Worm (Caenorhabditis elegans) whole organism, L4 larva: Measurements from ENCODE around the gene asah-2.

Experiments used
- T20F7.1 ChIP-seq: fragments of 200-800 bp; sonication (Bioruptor generic); optimal IDR thresholded peaks from 2 replicates; lab custom pipeline; 2018; ENCODE audit warnings: mild to moderate bottlenecking, missing genetic modification characterization, missing compliant biosample characterization
- ZK546.5 ChIP-seq, 2 experiments: sonication (generic microtip); optimal IDR thresholded peaks; 2 replicates each; lab custom pipeline; 2017; ENCODE audit warnings: missing biosample characterization in 2 of 2, missing genetic modification characterization in 2 of 2
- ceh-62 ChIP-seq: sonication (generic microtip); optimal IDR thresholded peaks from 2 replicates; lab custom pipeline; 2017; ENCODE audit warnings: missing biosample characterization, missing genetic modification characterization
- daf-16 ChIP-seq, 3 experiments: sonication (generic microtip); optimal IDR thresholded peaks; 2 replicates each; lab custom pipeline; 2016 to 2017; ENCODE audit warnings: missing genetic modification characterization in 3 of 3, missing genetic modification reagents in 3 of 3, mild to moderate bottlenecking in 2 of 3, missing compliant biosample characterization in 2 of 3, missing biosample characterization in 1 of 3, moderate library complexity in 1 of 3
- daf-19 ChIP-seq: fragments of 200-800 bp; sonication (Bioruptor generic); conservative IDR thresholded peaks from 2 replicates; pipeline ENCODE4 v1.3.6; 2022; ENCODE audit warnings: missing genetic modification characterization, missing compliant biosample characterization
- dmd-6 ChIP-seq: fragments of 200-800 bp; sonication (Bioruptor generic); IDR thresholded peaks from 2 replicates; pipeline ENCODE4 v1.3.6; 2022; ENCODE audit warnings: missing genetic modification reagents, missing genetic modification characterization, missing compliant biosample characterization
- dmd-8 ChIP-seq: fragments of 200-800 bp; sonication (Bioruptor generic); IDR thresholded peaks from 2 replicates; pipeline ENCODE4 v1.3.6; 2022; ENCODE audit warnings: missing genetic modification characterization, missing compliant biosample characterization
- dpl-1 ChIP-seq: fragments of 150-350 bp; optimal IDR thresholded peaks from 2 replicates; lab custom pipeline; 2014; ENCODE audit warnings: missing biosample characterization, missing genetic modification reagents, missing genetic modification characterization
- dve-1 ChIP-seq: sonication (generic microtip); optimal IDR thresholded peaks from 2 replicates; lab custom pipeline; 2017; ENCODE audit warnings: antibody characterized with exemption, mild to moderate bottlenecking, missing genetic modification characterization, missing compliant biosample characterization; ENCODE audit not compliant: insufficient read depth
- egl-43 ChIP-seq: fragments of 200-800 bp; sonication (Bioruptor generic); IDR thresholded peaks from 2 replicates; pipeline ENCODE4 v1.3.6; 2022; ENCODE audit warnings: missing genetic modification reagents, missing genetic modification characterization, missing compliant biosample characterization
- fos-1 ChIP-seq: fragments of 150-350 bp; optimal IDR thresholded peaks from 2 replicates; lab custom pipeline; 2014; ENCODE audit warnings: missing biosample characterization, missing genetic modification characterization
- hlh-11 ChIP-seq: fragments of 200-800 bp; sonication (Bioruptor generic); optimal IDR thresholded peaks from 2 replicates; lab custom pipeline; 2018; ENCODE audit warnings: mild to moderate bottlenecking, missing genetic modification characterization, missing compliant biosample characterization
- hmg-1.1 ChIP-seq: fragments of 200-800 bp; sonication (Bioruptor generic); IDR thresholded peaks from 2 replicates; pipeline ENCODE4 v1.3.6; 2022; ENCODE audit warnings: missing genetic modification reagents, missing genetic modification characterization, missing compliant biosample characterization
- lin-15B ChIP-seq: fragments of 150-350 bp; sonication (generic microtip); optimal IDR thresholded peaks from 3 replicates; lab custom pipeline; 2014; ENCODE audit warnings: missing biosample characterization, missing genetic modification characterization
- lin-39 ChIP-seq: fragments of 150-350 bp; optimal IDR thresholded peaks from 2 replicates; lab custom pipeline; 2014; ENCODE audit warnings: missing biosample characterization, missing genetic modification reagents, missing genetic modification characterization
- lsy-2 ChIP-seq, 2 experiments: fragments of 150-350 bp in 1 of 2; sonication (generic microtip) in 1 of 2; optimal IDR thresholded peaks; 2 replicates each; lab custom pipeline; 2014 to 2017; ENCODE audit warnings: missing biosample characterization in 2 of 2, missing genetic modification characterization in 2 of 2
- madf-9 ChIP-seq: fragments of 200-800 bp; sonication (Bioruptor generic); conservative IDR thresholded peaks from 2 replicates; pipeline ENCODE4 v1.3.6; 2022; ENCODE audit warnings: missing genetic modification reagents, missing genetic modification characterization, missing compliant biosample characterization
- mdt-29 ChIP-seq: fragments of 200-800 bp; sonication (Bioruptor generic); IDR thresholded peaks from 2 replicates; pipeline ENCODE4 v1.3.6; 2022; ENCODE audit warnings: missing genetic modification reagents, missing genetic modification characterization, missing compliant biosample characterization
- mxl-3 ChIP-seq: fragments of 200-800 bp; sonication (Bioruptor generic); optimal IDR thresholded peaks from 2 replicates; lab custom pipeline; 2018; ENCODE audit warnings: mild to moderate bottlenecking, missing genetic modification characterization, missing compliant biosample characterization
- nhr-237 ChIP-seq: sonication (generic microtip); optimal IDR thresholded peaks from 2 replicates; lab custom pipeline; 2017; ENCODE audit warnings: missing biosample characterization, missing genetic modification characterization
- nhr-28 ChIP-seq: fragments of 150-350 bp; optimal IDR thresholded peaks from 2 replicates; lab custom pipeline; 2014; ENCODE audit warnings: missing biosample characterization, missing genetic modification characterization
- nhr-77 ChIP-seq: fragments of 150-350 bp; optimal IDR thresholded peaks from 2 replicates; lab custom pipeline; 2014; ENCODE audit warnings: missing biosample characterization, missing genetic modification characterization
- pha-4 ChIP-seq, 2 experiments: fragments of 150-350 bp in 1 of 2; fragments of 200-800 bp in 1 of 2; sonication (Bioruptor generic) in 1 of 2; IDR thresholded peaks in 1 of 2; optimal IDR thresholded peaks in 1 of 2; 2 replicates each; pipeline versions ENCODE4 v1.3.6 to Lab custom; 2014 to 2022; ENCODE audit warnings: missing genetic modification characterization in 2 of 2, missing genetic modification reagents in 2 of 2, missing biosample characterization in 1 of 2, missing compliant biosample characterization in 1 of 2
- php-3 ChIP-seq: fragments of 200-800 bp; sonication (Bioruptor generic); IDR thresholded peaks from 2 replicates; pipeline ENCODE4 v1.3.6; 2022; ENCODE audit warnings: missing genetic modification reagents, missing genetic modification characterization, missing compliant biosample characterization
- pqm-1 ChIP-seq: sonication (generic microtip); optimal IDR thresholded peaks from 2 replicates; lab custom pipeline; 2017; ENCODE audit warnings: missing biosample characterization, missing genetic modification characterization
- rbr-2 ChIP-seq: sonication (generic microtip); optimal IDR thresholded peaks from 2 replicates; lab custom pipeline; 2016; ENCODE audit warnings: missing genotype, missing genetic modification characterization, missing compliant biosample characterization
- set-16 ChIP-seq: fragments of 200-800 bp; sonication (Bioruptor generic); IDR thresholded peaks from 2 replicates; pipeline ENCODE4 v1.3.6; 2022; ENCODE audit warnings: missing genetic modification reagents, missing genetic modification characterization, missing compliant biosample characterization
- snpc-1.2 ChIP-seq: fragments of 200-800 bp; sonication (Bioruptor generic); IDR thresholded peaks from 2 replicates; pipeline ENCODE4 v1.3.6; 2022; ENCODE audit warnings: missing genetic modification reagents, missing genetic modification characterization, missing compliant biosample characterization
- spr-1 ChIP-seq: sonication (generic microtip); optimal IDR thresholded peaks from 2 replicates; lab custom pipeline; 2016; ENCODE audit warnings: mild to moderate bottlenecking, missing genetic modification characterization, missing compliant biosample characterization
- unc-62 ChIP-seq, 3 experiments: fragments of 150-350 bp in 1 of 3; sonication (generic microtip); optimal IDR thresholded peaks in 2 of 3; peaks in 1 of 3; 1 replicate in 1 of 3; 2 replicates in 2 of 3; lab custom pipeline; 2014 to 2017; ENCODE audit warnings: missing biosample characterization in 3 of 3, missing genetic modification characterization in 3 of 3, missing genetic modification reagents in 3 of 3, missing genotype in 1 of 3
- zfp-3 ChIP-seq: fragments of 200-800 bp; sonication (Bioruptor generic); conservative IDR thresholded peaks from 2 replicates; pipeline ENCODE4 v1.3.6; 2022; ENCODE audit warnings: missing genetic modification reagents, missing genetic modification characterization, missing compliant biosample characterization
- ztf-11 ChIP-seq: fragments of 150-350 bp; optimal IDR thresholded peaks from 2 replicates; lab custom pipeline; 2014; ENCODE audit warnings: missing biosample characterization, missing genetic modification characterization

asah-2 gene

DNA sequence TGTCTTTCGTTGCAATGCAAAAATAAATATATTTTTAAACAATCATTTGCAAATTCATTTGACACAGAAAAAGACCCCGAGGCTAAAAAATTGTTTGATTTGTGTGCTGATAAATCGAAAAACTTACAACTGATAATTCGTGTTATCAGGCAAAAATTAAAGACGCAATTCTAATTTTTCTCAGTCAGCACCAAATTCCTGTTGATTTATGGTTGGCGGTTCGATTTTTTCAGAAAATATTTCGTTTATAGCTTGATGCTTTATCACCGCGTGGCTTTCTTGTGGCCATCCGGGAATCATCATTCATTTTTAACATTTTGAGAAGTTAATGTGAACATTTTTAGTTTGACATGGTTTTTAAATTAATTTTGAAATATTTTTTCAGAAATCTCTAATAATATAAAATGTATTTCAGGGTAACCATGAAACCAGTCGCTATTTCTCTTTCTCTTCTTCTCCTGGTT lies at the start of gene asah-2:
TSS of gene asah-2 (plus strand) at position 414 of the 464 bp plus-strand sequence.
- TF ChIP-seq zfp-3 (no peak), egl-43 (GFP tag; lab: Robert Waterston, UW) (no peak), mxl-3 (GFP tag; lab: Kevin White, UChicago) (peak; percentile 66), lsy-2 (tag; optimal IDR thresholded peaks at IDR 0.05; lab: Kevin White, UChicago) (no peak), php-3 (GFP tag; lab: Robert Waterston, UW) (0 out of 2 replicates have a peak, but pooled peaks have one; percentile 24), dmd-6 (GFP tag; lab: Robert Waterston, UW) (peak; percentile 63), hlh-11 (tag; lab: Kevin White, UChicago) (peak; percentile 8), hmg-1.1 (GFP tag; lab: Robert Waterston, UW) (no peak), nhr-28 (tag; lab: Kevin White, UChicago) (peak; percentile 41), pqm-1 (tag; lab: Kevin White, UChicago) (peak; percentile 77)

DNA sequence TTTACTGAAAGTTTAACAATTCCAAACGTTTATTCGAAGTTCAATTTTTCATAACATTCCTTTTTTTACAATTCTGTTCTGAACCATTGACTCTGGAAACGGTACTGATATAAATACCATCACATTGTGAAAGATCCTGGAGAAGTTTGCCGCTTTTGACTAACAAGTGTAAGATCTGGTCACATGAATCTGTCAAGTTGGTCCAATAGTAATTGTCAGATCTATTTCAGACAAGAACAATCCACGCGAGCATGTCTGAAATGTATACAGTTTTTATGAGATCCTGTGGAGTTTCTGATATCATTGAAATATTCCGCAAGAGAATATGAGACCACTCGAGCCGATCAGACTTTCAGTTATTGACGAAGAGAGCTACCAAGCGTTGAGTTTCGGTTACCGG lies 46.3 kb upstream of the asah-2 start:
- TF ChIP-seq unc-62 (GFP tag; optimal IDR thresholded peaks at IDR 0.05 in 1 of 2; lab: Kevin White, UChicago) (peak in 1 of 2 experiments; percentile 94), unc-62 (tag; optimal IDR thresholded peaks at IDR 0.05; lab: Kevin White, UChicago) (no peak), spr-1 (no peak), nhr-237 (tag; lab: Kevin White, UChicago) (no peak), ceh-62 (tag; lab: Kevin White, UChicago) (no peak), hlh-11 (tag; lab: Kevin White, UChicago) (no peak), set-16 (GFP tag; lab: Robert Waterston, UW) (no peak), mxl-3 (GFP tag; lab: Kevin White, UChicago) (no peak)

DNA sequence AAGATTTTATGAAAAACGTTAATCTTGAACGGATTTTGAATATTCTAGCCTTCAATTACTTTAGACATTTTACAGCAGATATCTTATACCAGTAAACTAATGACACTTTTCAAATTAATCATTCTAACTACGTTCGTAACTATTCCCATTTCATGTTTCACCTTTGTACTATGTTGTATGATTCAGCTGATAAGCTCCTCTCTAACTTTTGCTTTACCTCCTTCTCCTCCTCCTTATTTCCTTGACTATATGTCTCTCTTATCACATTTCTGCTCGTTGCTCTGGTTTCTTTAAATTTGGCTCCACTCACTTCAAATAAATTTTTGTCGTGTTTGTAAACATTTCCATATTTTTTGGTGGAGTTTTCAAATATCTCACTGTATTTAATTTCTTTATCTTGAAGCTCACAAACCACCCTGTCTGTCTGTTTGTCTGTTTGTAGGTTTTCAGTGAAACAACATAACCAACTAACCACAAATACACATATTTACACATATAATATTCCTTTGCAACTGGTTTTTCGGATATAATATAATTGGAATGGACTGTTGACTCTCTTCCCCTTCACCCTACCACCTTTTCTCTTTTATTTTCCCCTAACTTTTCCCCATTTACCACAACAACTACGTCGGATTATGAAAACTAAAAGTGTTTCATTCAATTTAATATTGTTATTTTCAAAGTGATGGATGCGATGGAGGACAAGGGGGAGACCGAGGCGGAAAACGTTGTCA lies 45.0 kb upstream of the asah-2 start, which contains the start of gene lact-2:
TSS of gene lact-2 (plus strand) at position 684 of the 734 bp plus-strand sequence.
- TF ChIP-seq lin-15B (tag; lab: Kevin White, UChicago), result no peak
- peak; percentile 89 for TF ChIP-seq pqm-1 (tag; lab: Kevin White, UChicago)
- no peak for TF ChIP-seq dpl-1 (GFP tag; lab: Kevin White, UChicago)
- TF ChIP-seq nhr-28 (tag; lab: Kevin White, UChicago), result peak; percentile 66
- peak in 1 of 2 experiments; percentile 55 for TF ChIP-seq unc-62 (GFP tag; optimal IDR thresholded peaks at IDR 0.05 in 1 of 2; lab: Kevin White, UChicago)
- no peak for TF ChIP-seq unc-62 (tag; optimal IDR thresholded peaks at IDR 0.05; lab: Kevin White, UChicago)
- no peak for TF ChIP-seq dmd-8 (GFP tag; lab: Robert Waterston, UW)
- TF ChIP-seq daf-16 (GFP tag; optimal IDR thresholded peaks at IDR 0.05; lab: Kevin White, UChicago), result no peak
- TF ChIP-seq daf-16 (tag; optimal IDR thresholded peaks at IDR 0.05; lab: Kevin White, UChicago), result peak; percentile 55
- no peak for TF ChIP-seq ZK546.5 (tag; optimal IDR thresholded peaks at IDR 0.05; lab: Kevin White, UChicago)
- no peak for TF ChIP-seq daf-19 (GFP tag; lab: Robert Waterston, UW)
- peak; percentile 44 for TF ChIP-seq hlh-11 (tag; lab: Kevin White, UChicago)
- no peak for TF ChIP-seq madf-9
- TF ChIP-seq ztf-11 (tag; lab: Kevin White, UChicago), result no peak
- TF ChIP-seq fos-1 (tag; lab: Kevin White, UChicago), result no peak
- TF ChIP-seq pha-4 (GFP tag; IDR thresholded peaks at IDR 0.05; lab: Robert Waterston, UW), result no peak
- TF ChIP-seq pha-4 (tag; optimal IDR thresholded peaks at IDR 0.05; lab: Kevin White, UChicago), result no peak
- TF ChIP-seq rbr-2 (tag; lab: Kevin White, UChicago), result no peak
- no peak for TF ChIP-seq snpc-1.2 (GFP tag; lab: Robert Waterston, UW)

DNA sequence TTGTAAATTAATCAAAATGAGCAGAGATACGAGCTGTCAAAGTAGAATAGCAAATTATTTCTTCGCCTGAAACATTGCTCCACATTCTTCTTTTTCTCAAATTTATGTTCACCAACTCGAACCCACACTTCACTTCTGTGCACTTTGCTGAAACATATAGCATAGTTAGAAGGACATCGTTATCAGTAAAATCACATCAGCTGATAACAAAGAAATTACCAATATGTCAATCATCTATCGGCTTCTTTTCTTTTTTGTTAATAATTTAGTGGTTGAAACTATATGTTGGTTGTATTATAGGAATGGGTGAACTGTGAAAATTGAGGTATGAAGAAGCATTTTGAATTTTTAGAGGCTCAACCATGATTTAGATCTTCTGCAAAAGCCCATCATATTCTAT lies 44.2 kb upstream of the asah-2 start:
- no peak for TF ChIP-seq lin-39 (tag; lab: Kevin White, UChicago)
- peak; percentile 28; the same call in 1 of the 2 replicates for TF ChIP-seq php-3 (GFP tag; lab: Robert Waterston, UW)
- no peak for TF ChIP-seq daf-16 (GFP tag; optimal IDR thresholded peaks at IDR 0.05; lab: Kevin White, UChicago)
- TF ChIP-seq daf-16 (tag; optimal IDR thresholded peaks at IDR 0.05; lab: Kevin White, UChicago), result peak; percentile 55
- no peak for TF ChIP-seq fos-1 (tag; lab: Kevin White, UChicago)
- peak; percentile 37 for TF ChIP-seq nhr-77
- peak; percentile 86 for TF ChIP-seq nhr-28 (tag; lab: Kevin White, UChicago)
- peak; percentile 62 for TF ChIP-seq dmd-6 (GFP tag; lab: Robert Waterston, UW)
- TF ChIP-seq mdt-29 (GFP tag; lab: Robert Waterston, UW), result no peak
- peak in 1 of 2 experiments; percentile 51 for TF ChIP-seq unc-62 (GFP tag; optimal IDR thresholded peaks at IDR 0.05 in 1 of 2; lab: Kevin White, UChicago)
- TF ChIP-seq unc-62 (tag; optimal IDR thresholded peaks at IDR 0.05; lab: Kevin White, UChicago), result no peak
- TF ChIP-seq pqm-1 (tag; lab: Kevin White, UChicago), result peak; percentile 74
- peak; percentile 52 for TF ChIP-seq hlh-11 (tag; lab: Kevin White, UChicago)
- TF ChIP-seq dve-1 (tag; lab: Kevin White, UChicago), result peak; percentile 60
- no peak for TF ChIP-seq hmg-1.1 (GFP tag; lab: Robert Waterston, UW)
- peak; percentile 44 for TF ChIP-seq T20F7.1 (GFP tag; lab: Kevin White, UChicago)
